Worm (Caenorhabditis elegans) whole organism, late embryonic: ENCODE results near the gene ZK892.6.

ENCODE experiments used
- C38D4.7 ChIP-seq: fragments of 200-800 bp; sonication (Bioruptor generic); optimal IDR thresholded peaks from 2 replicates; lab custom pipeline; 2018; ENCODE audit warnings: mild to moderate bottlenecking, missing genetic modification characterization, moderate library complexity, missing compliant biosample characterization
- K09A11.1 ChIP-seq: sonication (generic microtip); optimal IDR thresholded peaks from 2 replicates; lab custom pipeline; 2017; ENCODE audit warnings: antibody characterized with exemption, mild to moderate bottlenecking, missing genetic modification characterization, missing compliant biosample characterization; ENCODE audit not compliant: insufficient read depth
- Y22D7AL.16 ChIP-seq: sonication (generic microtip); optimal IDR thresholded peaks from 2 replicates; lab custom pipeline; 2016; ENCODE audit warnings: missing genetic modification characterization, missing compliant biosample characterization
- ahr-1 ChIP-seq: sonication (generic microtip); optimal IDR thresholded peaks from 2 replicates; lab custom pipeline; 2016; ENCODE audit warnings: missing genetic modification characterization, missing compliant biosample characterization
- ama-1 ChIP-seq: fragments of 150-350 bp; optimal IDR thresholded peaks from 2 replicates; lab custom pipeline; 2014
- ceh-19 ChIP-seq: fragments of 200-800 bp; sonication (Bioruptor generic); optimal IDR thresholded peaks from 2 replicates; lab custom pipeline; 2018; ENCODE audit warnings: mild to moderate bottlenecking, missing genetic modification characterization, missing compliant biosample characterization
- ceh-2 ChIP-seq: sonication (generic microtip); optimal IDR thresholded peaks from 2 replicates; lab custom pipeline; 2016; ENCODE audit warnings: missing genotype, missing genetic modification characterization, missing compliant biosample characterization
- ceh-24 ChIP-seq: sonication (generic microtip); optimal IDR thresholded peaks from 2 replicates; lab custom pipeline; 2016; ENCODE audit warnings: mild to moderate bottlenecking, missing genetic modification characterization, missing compliant biosample characterization
- ceh-31 ChIP-seq: sonication (generic microtip); optimal IDR thresholded peaks from 2 replicates; lab custom pipeline; 2016; ENCODE audit warnings: missing genetic modification characterization, missing compliant biosample characterization
- ceh-48 ChIP-seq: sonication (generic microtip); optimal IDR thresholded peaks from 2 replicates; lab custom pipeline; 2016; ENCODE audit warnings: missing genetic modification characterization, inconsistent platforms, missing compliant biosample characterization
- ceh-6 ChIP-seq: fragments of 200-800 bp; sonication (Bioruptor generic); optimal IDR thresholded peaks from 2 replicates; lab custom pipeline; 2018; ENCODE audit warnings: mild to moderate bottlenecking, missing genetic modification characterization, missing compliant biosample characterization
- che-1 ChIP-seq: sonication (generic microtip); optimal IDR thresholded peaks from 2 replicates; lab custom pipeline; 2016; ENCODE audit warnings: mild to moderate bottlenecking, missing genetic modification characterization, missing compliant biosample characterization
- dve-1 ChIP-seq: sonication (generic microtip); optimal IDR thresholded peaks from 2 replicates; lab custom pipeline; 2017; ENCODE audit warnings: antibody characterized with exemption, mild to moderate bottlenecking, missing genetic modification characterization, missing compliant biosample characterization
- elt-4 ChIP-seq: sonication (generic microtip); optimal IDR thresholded peaks from 2 replicates; lab custom pipeline; 2016; ENCODE audit warnings: missing genetic modification characterization, missing compliant biosample characterization
- ets-4 ChIP-seq: sonication (generic microtip); optimal IDR thresholded peaks from 2 replicates; lab custom pipeline; 2016; ENCODE audit warnings: missing genetic modification characterization, missing compliant biosample characterization
- fax-1 ChIP-seq: sonication (generic microtip); optimal IDR thresholded peaks from 2 replicates; lab custom pipeline; 2016; ENCODE audit warnings: missing genotype, missing genetic modification characterization, missing compliant biosample characterization
- fkh-10 ChIP-seq: fragments of 150-350 bp; optimal IDR thresholded peaks from 2 replicates; lab custom pipeline; 2014; ENCODE audit warnings: missing biosample characterization, missing genetic modification reagents, missing genetic modification characterization
- hlh-13 ChIP-seq: fragments of 200-800 bp; sonication (Bioruptor generic); optimal IDR thresholded peaks from 2 replicates; lab custom pipeline; 2018; ENCODE audit warnings: mild to moderate bottlenecking, missing genetic modification characterization, missing compliant biosample characterization
- hlh-30 ChIP-seq: sonication (generic microtip); optimal IDR thresholded peaks from 2 replicates; lab custom pipeline; 2017; ENCODE audit warnings: antibody characterized with exemption, missing genetic modification characterization, missing compliant biosample characterization; ENCODE audit not compliant: insufficient read depth
- hlh-8 ChIP-seq: sonication (generic microtip); optimal IDR thresholded peaks from 2 replicates; lab custom pipeline; 2016; ENCODE audit warnings: missing genotype, missing genetic modification characterization, missing compliant biosample characterization
- nfya-1 ChIP-seq: sonication (generic microtip); optimal IDR thresholded peaks from 2 replicates; lab custom pipeline; 2017; ENCODE audit warnings: missing genetic modification characterization, mild to moderate bottlenecking, missing compliant biosample characterization, antibody characterized with exemption, moderate library complexity
- nhr-11 ChIP-seq: fragments of 150-350 bp; optimal IDR thresholded peaks from 2 replicates; lab custom pipeline; 2014; ENCODE audit warnings: missing biosample characterization, missing genetic modification characterization
- nhr-232 ChIP-seq: sonication (generic microtip); optimal IDR thresholded peaks from 2 replicates; lab custom pipeline; 2016; ENCODE audit warnings: missing genetic modification characterization, missing compliant biosample characterization
- odd-2 ChIP-seq: sonication (generic microtip); optimal IDR thresholded peaks from 2 replicates; lab custom pipeline; 2017; ENCODE audit warnings: antibody characterized with exemption, mild to moderate bottlenecking, missing genetic modification characterization, missing compliant biosample characterization
- pat-9 ChIP-seq: fragments of 200-800 bp; sonication (Bioruptor generic); optimal IDR thresholded peaks from 2 replicates; lab custom pipeline; 2018; ENCODE audit warnings: mild to moderate bottlenecking, missing genetic modification characterization, moderate library complexity, missing compliant biosample characterization
- pax-1 ChIP-seq: fragments of 150-350 bp; optimal IDR thresholded peaks from 2 replicates; lab custom pipeline; 2014; ENCODE audit warnings: missing biosample characterization, missing genetic modification characterization
- pha-4 ChIP-seq: fragments of 150-350 bp; optimal IDR thresholded peaks from 2 replicates; lab custom pipeline; 2018; ENCODE audit warnings: missing biosample characterization, missing genetic modification reagents, missing genetic modification characterization
- rnt-1 ChIP-seq: sonication (generic microtip); optimal IDR thresholded peaks from 2 replicates; lab custom pipeline; 2016; ENCODE audit warnings: missing genetic modification characterization, missing compliant biosample characterization
- sdc-2 ChIP-seq: sonication (generic microtip); optimal IDR thresholded peaks from 2 replicates; lab custom pipeline; 2016; ENCODE audit warnings: missing genotype, missing genetic modification characterization, missing compliant biosample characterization
- sox-2 ChIP-seq: fragments of 200-800 bp; sonication (Bioruptor generic); IDR thresholded peaks from 2 replicates; pipeline ENCODE4 v1.3.6; 2022; ENCODE audit warnings: missing genetic modification reagents, missing genetic modification characterization, missing compliant biosample characterization
- syd-9 ChIP-seq: sonication (generic microtip); optimal IDR thresholded peaks from 2 replicates; lab custom pipeline; 2016; ENCODE audit warnings: mild to moderate bottlenecking, missing genetic modification characterization, moderate library complexity, missing compliant biosample characterization
- unc-3 ChIP-seq, 2 experiments: fragments of 200-800 bp in 1 of 2; sonication (Bioruptor generic) in 1 of 2; sonication (generic microtip) in 1 of 2; conservative IDR thresholded peaks in 1 of 2; optimal IDR thresholded peaks in 1 of 2; 2 replicates each; pipeline versions ENCODE4 v1.3.6 to Lab custom; 2016 to 2022; ENCODE audit warnings: missing compliant biosample characterization in 2 of 2, missing genetic modification characterization in 2 of 2, missing genetic modification reagents in 1 of 2
- unc-42 ChIP-seq: sonication (generic microtip); optimal IDR thresholded peaks from 2 replicates; lab custom pipeline; 2016; ENCODE audit warnings: missing genotype, missing genetic modification characterization, missing compliant biosample characterization
- unc-55 ChIP-seq: sonication (generic microtip); optimal IDR thresholded peaks from 2 replicates; lab custom pipeline; 2017; ENCODE audit warnings: missing biosample characterization, missing genetic modification reagents, missing genetic modification characterization
- unc-86 ChIP-seq: sonication (generic microtip); optimal IDR thresholded peaks from 2 replicates; lab custom pipeline; 2016; ENCODE audit warnings: missing genetic modification characterization, missing compliant biosample characterization

Gene ZK892.6

DNA sequence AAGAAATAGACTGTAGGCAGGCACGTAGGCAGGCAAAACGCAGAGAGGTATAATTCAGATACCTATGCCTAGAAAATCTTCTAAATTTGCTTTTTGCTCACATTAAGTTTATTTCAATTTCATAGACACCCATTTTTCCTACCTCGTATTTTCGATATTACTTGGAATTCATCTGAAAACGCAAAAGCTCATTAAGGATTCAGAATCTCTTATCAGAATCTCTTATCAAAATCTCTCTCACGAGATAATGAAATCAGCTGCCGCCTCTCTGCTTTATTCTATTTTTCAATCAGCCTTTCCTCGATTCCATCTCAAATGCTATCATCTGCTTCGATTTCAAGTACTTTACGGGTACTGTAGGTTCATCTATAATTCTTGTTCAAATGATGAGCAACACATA is 28.1 kb downstream of the ZK892.6 start:
- TF ChIP-seq K09A11.1 (tag; lab: Kevin White, UChicago) (no peak), syd-9 (tag; lab: Kevin White, UChicago) (no peak), nfya-1 (tag; lab: Kevin White, UChicago) (no peak), ahr-1 (tag; lab: Kevin White, UChicago) (no peak), unc-3 (GFP tag; conservative IDR thresholded peaks at IDR 0.05; lab: Robert Waterston, UW) (no peak), unc-3 (tag; optimal IDR thresholded peaks at IDR 0.05; lab: Kevin White, UChicago) (no peak), dve-1 (tag; lab: Kevin White, UChicago) (no peak), nhr-11 (tag; lab: Kevin White, UChicago) (no peak), unc-55 (GFP tag; lab: Kevin White, UChicago) (no peak), elt-4 (tag; lab: Kevin White, UChicago) (no peak), hlh-8 (no peak), ama-1 (lab: Kevin White, UChicago) (no peak), odd-2 (tag; lab: Kevin White, UChicago) (no peak), rnt-1 (tag; lab: Kevin White, UChicago) (no peak), sox-2 (no peak), che-1 (tag; lab: Kevin White, UChicago) (no peak)

DNA sequence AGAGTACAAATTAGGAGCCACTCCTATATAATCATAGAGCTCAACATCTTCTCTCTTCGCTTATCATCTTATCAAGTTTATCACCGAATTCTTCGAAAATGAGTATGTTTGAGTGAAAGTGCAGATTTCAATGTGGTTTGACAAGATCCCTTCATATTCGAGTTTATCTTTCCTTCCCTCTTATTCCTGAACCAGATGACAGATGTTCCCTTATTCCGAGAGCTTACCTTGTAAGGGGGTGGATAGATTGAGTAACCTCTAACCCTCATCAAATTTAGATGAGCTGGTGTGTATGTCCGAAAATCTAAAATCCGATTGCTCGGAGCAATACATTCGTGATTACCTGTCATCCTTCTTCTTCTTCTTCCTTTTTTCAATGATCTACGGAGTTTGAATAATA is 31.3 kb downstream of the ZK892.6 start:
- TF ChIP-seq fax-1 (tag; lab: Kevin White, UChicago) (no peak), elt-4 (tag; lab: Kevin White, UChicago) (no peak), nhr-232 (tag; lab: Kevin White, UChicago) (no peak), ceh-24 (tag; lab: Kevin White, UChicago) (no peak), ceh-48 (no peak), hlh-13 (no peak), pha-4 (no peak), unc-86 (tag; lab: Kevin White, UChicago) (no peak), ceh-19 (GFP tag; lab: Kevin White, UChicago) (no peak), pat-9 (tag; lab: Kevin White, UChicago) (no peak), ets-4 (no peak)
- TF ChIP-seq, all 69 proteins: peak for 0

DNA sequence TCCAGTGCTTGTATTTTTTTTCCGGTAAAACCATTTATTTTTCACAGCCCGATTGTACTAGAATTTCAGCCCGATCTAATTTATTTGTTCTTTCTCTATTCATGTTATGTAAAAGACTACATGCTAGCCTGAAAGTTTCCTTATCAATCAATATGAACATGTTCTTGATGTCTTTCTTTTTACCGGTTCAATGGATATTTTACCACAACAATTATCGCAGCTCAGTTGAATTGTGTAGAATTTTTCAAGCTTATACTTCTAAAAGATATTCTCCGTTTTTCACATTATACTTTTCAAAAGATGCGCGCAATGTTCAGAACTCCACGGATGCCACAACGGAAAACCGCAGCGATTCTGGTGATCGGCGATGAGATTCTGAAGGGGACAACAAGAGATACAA is 36.1 kb downstream of the ZK892.6 start, which contains the start of gene flad-1:
TSS of gene flad-1 (plus strand) at position 301 of the 400 bp plus-strand sequence.
- TF ChIP-seq hlh-8 (no peak), Y22D7AL.16 (tag; lab: Kevin White, UChicago) (no peak), fkh-10 (GFP tag; lab: Kevin White, UChicago) (no peak), sdc-2 (no peak), unc-55 (GFP tag; lab: Kevin White, UChicago) (no peak), ama-1 (lab: Kevin White, UChicago) (no peak)

DNA sequence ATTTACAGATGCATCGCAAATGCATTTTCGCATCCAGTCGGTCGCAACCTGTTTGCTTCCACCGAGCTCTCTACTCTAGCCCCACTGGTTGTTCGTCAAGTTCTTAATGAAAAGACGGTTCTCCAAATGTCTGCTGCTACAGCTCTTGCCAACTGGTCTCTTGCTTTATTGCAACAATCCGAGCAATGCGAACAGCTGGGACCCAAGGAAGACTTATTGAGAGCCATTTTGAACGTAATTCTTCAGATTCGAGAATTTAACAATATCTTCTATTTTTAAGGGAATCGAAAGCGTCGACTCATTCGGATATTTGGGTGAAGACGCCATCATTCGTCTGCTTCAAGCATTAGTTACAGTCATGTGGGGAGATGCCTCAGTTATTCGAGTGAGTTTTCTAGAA is 36.7 kb downstream of the ZK892.6 start:
- TF ChIP-seq ama-1 (lab: Kevin White, UChicago) = no peak
- TF ChIP-seq hlh-30 = no peak
- TF ChIP-seq ceh-31 (tag; lab: Kevin White, UChicago) = no peak
- no peak for TF ChIP-seq ceh-6 (GFP tag; lab: Kevin White, UChicago)
- TF ChIP-seq pax-1 = no peak
- no peak for TF ChIP-seq ceh-19 (GFP tag; lab: Kevin White, UChicago)
- no peak for TF ChIP-seq C38D4.7 (GFP tag; lab: Kevin White, UChicago)
- TF ChIP-seq fkh-10 (GFP tag; lab: Kevin White, UChicago) = no peak
- TF ChIP-seq odd-2 (tag; lab: Kevin White, UChicago) = no peak
- no peak for TF ChIP-seq unc-42
- no peak for TF ChIP-seq ceh-2 (tag; lab: Kevin White, UChicago)
